Worm (Caenorhabditis elegans) whole organism, early embryonic: ENCODE results near the gene K02E10.6.

Source experiments
- F13C5.2 ChIP-seq: sonication (generic microtip); optimal IDR thresholded peaks from 2 replicates; lab custom pipeline; 2017; ENCODE audit warnings: mild to moderate bottlenecking, missing genetic modification characterization, inconsistent platforms, missing compliant biosample characterization
- ama-1 ChIP-seq: fragments of 150-350 bp; optimal IDR thresholded peaks from 2 replicates; lab custom pipeline; 2014
- scrt-1 ChIP-seq: fragments of 200-800 bp; sonication (Bioruptor generic); IDR thresholded peaks from 2 replicates; pipeline ENCODE4 v1.3.6; 2022; ENCODE audit warnings: missing genetic modification characterization, missing compliant biosample characterization
- sea-1 ChIP-seq: fragments of 200-800 bp; sonication (Bioruptor generic); conservative IDR thresholded peaks from 2 replicates; pipeline ENCODE4 v1.3.6; 2022; ENCODE audit warnings: missing genetic modification characterization, missing compliant biosample characterization

- TF ChIP-seq ama-1 (lab: Kevin White, UChicago) (no peak), sea-1 (GFP tag; lab: Robert Waterston, UW) (no peak), scrt-1 (no peak), F13C5.2 (tag; lab: Kevin White, UChicago) (no peak)
These were observed 11.1 kb upstream of the K02E10.6 start for ce11 chrX:2493586-2494175.
